Worm (Caenorhabditis elegans) whole organism, L3 larva: ENCODE results near the gene F27D9.7.

Source experiments
- ama-1 ChIP-seq: fragments of 150-350 bp; optimal IDR thresholded peaks from 2 replicates; lab custom pipeline; 2018
- daf-12 ChIP-seq: fragments of 150-350 bp; optimal IDR thresholded peaks from 2 replicates; lab custom pipeline; 2014; ENCODE audit warnings: missing biosample characterization, missing genetic modification reagents, missing genetic modification characterization
- egl-5 ChIP-seq: fragments of 150-350 bp; optimal IDR thresholded peaks from 2 replicates; lab custom pipeline; 2017; ENCODE audit warnings: missing biosample characterization, missing genetic modification reagents, missing genetic modification characterization, inconsistent platforms
- elt-1 ChIP-seq: fragments of 150-350 bp; optimal IDR thresholded peaks from 2 replicates; lab custom pipeline; 2014; ENCODE audit warnings: missing biosample characterization, missing genetic modification characterization
- fkh-10 ChIP-seq: sonication (generic microtip); optimal IDR thresholded peaks from 2 replicates; lab custom pipeline; 2017; ENCODE audit warnings: missing biosample characterization, missing genetic modification reagents, missing genetic modification characterization
- fkh-2 ChIP-seq: fragments of 150-350 bp; optimal IDR thresholded peaks from 2 replicates; lab custom pipeline; 2014; ENCODE audit warnings: missing biosample characterization, missing genetic modification reagents, missing genetic modification characterization
- lin-15B ChIP-seq: fragments of 150-350 bp; optimal IDR thresholded peaks from 2 replicates; lab custom pipeline; 2014; ENCODE audit warnings: missing biosample characterization, missing genetic modification characterization
- mdl-1 ChIP-seq: fragments of 150-350 bp; optimal IDR thresholded peaks from 2 replicates; lab custom pipeline; 2014; ENCODE audit warnings: missing biosample characterization, missing genetic modification characterization
- nhr-12 ChIP-seq: fragments of 150-350 bp; optimal IDR thresholded peaks from 2 replicates; lab custom pipeline; 2014; ENCODE audit warnings: missing biosample characterization, missing genetic modification characterization
- nhr-23 ChIP-seq: fragments of 150-350 bp; optimal IDR thresholded peaks from 2 replicates; lab custom pipeline; 2014; ENCODE audit warnings: missing biosample characterization, missing genetic modification reagents, missing genetic modification characterization
- nhr-76 ChIP-seq: fragments of 150-350 bp; sonication (generic microtip); optimal IDR thresholded peaks from 5 replicates; lab custom pipeline; 2014; ENCODE audit warnings: missing biosample characterization, missing genetic modification characterization

DNA sequence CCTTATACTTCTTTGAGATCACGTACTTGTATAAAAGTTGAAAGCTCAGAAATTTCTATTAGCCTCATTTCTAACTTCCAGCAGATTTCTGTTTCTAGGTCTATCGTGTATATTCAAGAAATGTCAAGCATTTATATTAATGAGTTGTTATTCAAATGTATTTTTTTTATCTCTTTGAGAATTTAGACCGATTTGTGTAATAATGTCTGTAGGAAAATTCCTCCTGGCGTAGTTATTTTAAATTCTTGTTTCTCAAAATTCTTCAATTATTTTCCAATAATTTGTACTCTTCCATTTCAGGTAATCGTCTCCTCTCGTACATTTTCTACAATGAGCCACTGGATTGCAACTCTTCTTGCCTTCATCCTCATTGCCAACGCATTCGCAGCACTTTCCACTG lies 43.2 kb downstream of the F27D9.7 start, which contains the start of gene nlp-61:
- TF ChIP-seq nhr-12 (tag; lab: Kevin White, UChicago) (no peak), fkh-2 (no peak), lin-15B (tag; lab: Kevin White, UChicago) (no peak), egl-5 (tag; lab: Kevin White, UChicago) (no peak), nhr-23 (tag; lab: Kevin White, UChicago) (no peak), nhr-76 (no peak), elt-1 (tag; lab: Kevin White, UChicago) (no peak), mdl-1 (no peak), daf-12 (no peak), ama-1 (no peak), fkh-10 (GFP tag; lab: Kevin White, UChicago) (no peak)
